Fruit fly (Drosophila melanogaster) whole organism, embryonic: ENCODE measurements around the gene Prx4.
A peak's percentile ranks its signal among the peaks of the same experiment; 100 is the strongest.

Source experiments
- Abd-B ChIP-seq: fragments of 200-800 bp; sonication (Bioruptor generic); optimal IDR thresholded peaks from 2 replicates; lab custom pipeline; 2018; ENCODE audit warnings: missing biosample characterization, mild to moderate bottlenecking, missing genetic modification characterization, moderate library complexity
- Atf6 ChIP-seq: fragments of 200-800 bp; sonication (Bioruptor generic); IDR thresholded peaks from 2 replicates; pipeline ENCODE4 v1.3.6; 2022; ENCODE audit warnings: missing biosample characterization, missing genetic modification characterization
- B-H1 ChIP-seq: fragments of 200-800 bp; sonication (Bioruptor generic); IDR thresholded peaks from 3 replicates; pipeline ENCODE4 v1.3.6; 2022; ENCODE audit warnings: missing biosample characterization, missing genetic modification characterization
- C15 ChIP-seq: fragments of 200-800 bp; sonication (Bioruptor generic); IDR thresholded peaks from 3 replicates; pipeline ENCODE4 v1.3.6; 2022; ENCODE audit warnings: missing biosample characterization, missing genetic modification characterization
- CG10462 ChIP-seq: fragments of 200-800 bp; sonication (Bioruptor generic); optimal IDR thresholded peaks from 2 replicates; lab custom pipeline; 2016; ENCODE audit warnings: missing biosample characterization, missing genetic modification characterization
- CG10959 ChIP-seq: fragments of 200-800 bp; sonication (Bioruptor generic); IDR thresholded peaks from 2 replicates; pipeline ENCODE4 v1.3.6; 2022; ENCODE audit warnings: missing biosample characterization, missing genetic modification characterization
- CG11504 ChIP-seq: fragments of 200-800 bp; sonication (Bioruptor generic); optimal IDR thresholded peaks from 3 replicates; lab custom pipeline; 2019; ENCODE audit warnings: missing biosample characterization, mild to moderate bottlenecking, missing genetic modification characterization, moderate library complexity
- CG12391 ChIP-seq: fragments of 200-800 bp; sonication (Bioruptor generic); optimal IDR thresholded peaks from 3 replicates; lab custom pipeline; 2018; ENCODE audit warnings: missing biosample characterization, mild to moderate bottlenecking, missing genetic modification characterization, moderate library complexity
- CG12769 ChIP-seq: fragments of 200-800 bp; sonication (Bioruptor generic); optimal IDR thresholded peaks from 2 replicates; lab custom pipeline; 2019; ENCODE audit warnings: missing biosample characterization, mild to moderate bottlenecking, missing genetic modification characterization, moderate library complexity
- CG13894 ChIP-seq: fragments of 200-800 bp; sonication (Bioruptor generic); optimal IDR thresholded peaks from 3 replicates; lab custom pipeline; 2018; ENCODE audit warnings: missing biosample characterization, mild to moderate bottlenecking, missing genetic modification characterization, moderate library complexity
- CG14014 ChIP-seq: fragments of 200-800 bp; sonication (Bioruptor generic); IDR thresholded peaks from 2 replicates; pipeline ENCODE4 v1.3.6; 2022; ENCODE audit warnings: missing biosample characterization, missing genetic modification characterization
- CG14050 ChIP-seq: fragments of 200-800 bp; sonication (Bioruptor generic); IDR thresholded peaks from 3 replicates; pipeline ENCODE4 v1.3.6; 2022; ENCODE audit warnings: missing biosample characterization, missing genetic modification characterization
- CG14441 ChIP-seq: fragments of 200-800 bp; sonication (Bioruptor generic); IDR thresholded peaks from 2 replicates; pipeline ENCODE4 v1.3.6; 2022; ENCODE audit warnings: missing biosample characterization, missing genetic modification characterization
- CG15479 ChIP-seq: fragments of 200-800 bp; sonication (Bioruptor generic); optimal IDR thresholded peaks from 3 replicates; lab custom pipeline; 2019; ENCODE audit warnings: missing biosample characterization, mild to moderate bottlenecking, missing genetic modification characterization, moderate library complexity
- CG15601 ChIP-seq: fragments of 200-800 bp; sonication (Bioruptor generic); optimal IDR thresholded peaks from 3 replicates; lab custom pipeline; 2019; ENCODE audit warnings: missing biosample characterization, mild to moderate bottlenecking, missing genetic modification characterization, moderate library complexity
- CG17186 ChIP-seq: fragments of 200-800 bp; sonication (Bioruptor generic); optimal IDR thresholded peaks from 3 replicates; lab custom pipeline; 2017; ENCODE audit warnings: missing biosample characterization, missing genetic modification reagents, missing genetic modification characterization
- CG17359 ChIP-seq: fragments of 200-800 bp; sonication (Bioruptor generic); optimal IDR thresholded peaks from 3 replicates; lab custom pipeline; 2018; ENCODE audit warnings: missing biosample characterization, mild to moderate bottlenecking, missing genetic modification characterization, moderate library complexity
- CG2202 ChIP-seq: fragments of 200-800 bp; sonication (Bioruptor generic); optimal IDR thresholded peaks from 2 replicates; lab custom pipeline; 2018; ENCODE audit warnings: missing biosample characterization, mild to moderate bottlenecking, missing genetic modification characterization
- CG30431 ChIP-seq: fragments of 200-800 bp; sonication (Bioruptor generic); optimal IDR thresholded peaks from 2 replicates; lab custom pipeline; 2017; ENCODE audit warnings: missing biosample characterization, missing genetic modification characterization
- CG43689 ChIP-seq: fragments of 200-800 bp; sonication (Bioruptor generic); IDR thresholded peaks from 2 replicates; pipeline ENCODE4 v1.3.6; 2022; ENCODE audit warnings: missing biosample characterization, missing genetic modification characterization
- CG8359 ChIP-seq: fragments of 200-800 bp; sonication (Bioruptor generic); optimal IDR thresholded peaks from 2 replicates; lab custom pipeline; 2017; ENCODE audit warnings: missing biosample characterization, mild to moderate bottlenecking, missing genetic modification characterization, borderline replicate concordance
- CkIIα-i1 ChIP-seq: fragments of 200-800 bp; sonication (Bioruptor generic); IDR thresholded peaks from 2 replicates; pipeline ENCODE4 v1.3.6; 2022; ENCODE audit warnings: missing biosample characterization, missing genetic modification characterization
- Ets97D ChIP-seq: fragments of 200-800 bp; sonication (Bioruptor generic); optimal IDR thresholded peaks from 3 replicates; lab custom pipeline; 2016; ENCODE audit warnings: missing biosample characterization, missing genetic modification characterization
- HLH3B ChIP-seq: fragments of 200-800 bp; sonication (Bioruptor generic); IDR thresholded peaks from 2 replicates; pipeline ENCODE4 v1.3.6; 2022; ENCODE audit warnings: missing biosample characterization, missing genetic modification characterization
- Lpt ChIP-seq: fragments of >200 bp; optimal IDR thresholded peaks from 2 replicates; lab custom pipeline; 2018; ENCODE audit warnings: missing biosample characterization, missing genetic modification characterization
- Nf-YB ChIP-seq: fragments of 200-800 bp; sonication (Bioruptor generic); optimal IDR thresholded peaks from 3 replicates; lab custom pipeline; 2019; ENCODE audit warnings: missing biosample characterization, mild to moderate bottlenecking, missing genetic modification characterization, moderate library complexity
- Ravus ChIP-seq: fragments of 200-800 bp; sonication (Bioruptor generic); IDR thresholded peaks from 2 replicates; pipeline ENCODE4 v1.3.6; 2022; ENCODE audit warnings: missing biosample characterization, missing genetic modification characterization
- Side ChIP-seq: fragments of 200-800 bp; sonication (Bioruptor generic); optimal IDR thresholded peaks from 2 replicates; lab custom pipeline; 2016; ENCODE audit warnings: missing biosample characterization, missing genetic modification characterization
- Sin3A ChIP-seq: fragments of >200 bp; optimal IDR thresholded peaks from 2 replicates; lab custom pipeline; 2018
- Sox100B ChIP-seq: fragments of 200-800 bp; sonication (Bioruptor generic); optimal IDR thresholded peaks from 3 replicates; lab custom pipeline; 2018; ENCODE audit warnings: missing biosample characterization, mild to moderate bottlenecking, missing genetic modification characterization
- Sry-δ ChIP-seq: fragments of 200-800 bp; sonication (Bioruptor generic); optimal IDR thresholded peaks from 2 replicates; lab custom pipeline; 2016; ENCODE audit warnings: missing biosample characterization, missing genetic modification characterization
- Xbp1 ChIP-seq: fragments of 200-800 bp; sonication (Bioruptor generic); optimal IDR thresholded peaks from 3 replicates; lab custom pipeline; 2016; ENCODE audit warnings: missing biosample characterization, mild to moderate bottlenecking, missing genetic modification characterization
- amos ChIP-seq: fragments of 200-800 bp; sonication (Bioruptor generic); IDR thresholded peaks from 2 replicates; pipeline ENCODE4 v1.3.6; 2022; ENCODE audit warnings: missing biosample characterization, missing genetic modification characterization; ENCODE audit not compliant: partially characterized antibody
- ase ChIP-seq: fragments of 200-800 bp; sonication (Bioruptor generic); IDR thresholded peaks from 3 replicates; pipeline ENCODE4 v1.3.6; 2022; ENCODE audit warnings: missing biosample characterization, missing genetic modification characterization
- br ChIP-seq: fragments of >200 bp; optimal IDR thresholded peaks from 2 replicates; lab custom pipeline; 2017
- ci ChIP-seq: fragments of 200-800 bp; sonication (Bioruptor generic); IDR thresholded peaks from 3 replicates; pipeline ENCODE4 v1.3.6; 2022; ENCODE audit warnings: missing biosample characterization, missing genetic modification characterization
- disco-r ChIP-seq: fragments of 200-800 bp; sonication (Bioruptor generic); optimal IDR thresholded peaks from 2 replicates; lab custom pipeline; 2016; ENCODE audit warnings: missing biosample characterization, missing genetic modification characterization
- esg ChIP-seq: fragments of 200-800 bp; sonication (Bioruptor generic); conservative IDR thresholded peaks from 2 replicates; pipeline ENCODE4 v1.3.6; 2022; ENCODE audit warnings: missing biosample characterization, missing genetic modification characterization
- fru ChIP-seq: fragments of >200 bp; optimal IDR thresholded peaks from 2 replicates; lab custom pipeline; 2017
- gce ChIP-seq: fragments of 200-800 bp; sonication (Bioruptor generic); IDR thresholded peaks from 3 replicates; pipeline ENCODE4 v1.3.6; 2022; ENCODE audit warnings: missing biosample characterization, missing genetic modification characterization
- oc ChIP-seq: fragments of 200-800 bp; sonication (Bioruptor generic); optimal IDR thresholded peaks from 2 replicates; lab custom pipeline; 2018; ENCODE audit warnings: missing biosample characterization, mild to moderate bottlenecking, missing genetic modification characterization, moderate library complexity
- org-1 ChIP-seq: fragments of 200-800 bp; sonication (Bioruptor generic); optimal IDR thresholded peaks from 2 replicates; lab custom pipeline; 2017; ENCODE audit warnings: missing biosample characterization, missing genetic modification characterization
- pfk ChIP-seq: fragments of 200-800 bp; sonication (Bioruptor generic); optimal IDR thresholded peaks from 2 replicates; lab custom pipeline; 2018; ENCODE audit warnings: missing biosample characterization, mild to moderate bottlenecking, missing genetic modification characterization, moderate library complexity
- phol ChIP-seq: fragments of 200-800 bp; sonication (Bioruptor generic); optimal IDR thresholded peaks from 3 replicates; lab custom pipeline; 2018; ENCODE audit warnings: missing biosample characterization, mild to moderate bottlenecking, missing genetic modification characterization, moderate library complexity
- pzg ChIP-seq: fragments of 200-800 bp; sonication (Bioruptor generic); optimal IDR thresholded peaks from 3 replicates; lab custom pipeline; 2018; ENCODE audit warnings: missing biosample characterization, mild to moderate bottlenecking, missing genetic modification characterization, moderate library complexity
- tio ChIP-seq: fragments of 200-800 bp; sonication (Bioruptor generic); optimal IDR thresholded peaks from 2 replicates; lab custom pipeline; 2017; ENCODE audit warnings: missing biosample characterization, missing genetic modification characterization, inconsistent platforms
- vfl ChIP-seq: fragments of 200-800 bp; sonication (Bioruptor generic); optimal IDR thresholded peaks from 2 replicates; lab custom pipeline; 2016; ENCODE audit warnings: missing biosample characterization, missing genetic modification characterization
- zen ChIP-seq: fragments of 200-800 bp; sonication (Bioruptor generic); optimal IDR thresholded peaks from 3 replicates; lab custom pipeline; 2018; ENCODE audit warnings: missing biosample characterization, mild to moderate bottlenecking, missing genetic modification characterization, moderate library complexity
- zf30C ChIP-seq: fragments of 200-800 bp; sonication (Bioruptor generic); optimal IDR thresholded peaks from 3 replicates; lab custom pipeline; 2018; ENCODE audit warnings: missing biosample characterization, mild to moderate bottlenecking, missing genetic modification characterization
- zfh2 ChIP-seq: fragments of 200-800 bp; sonication (Bioruptor generic); optimal IDR thresholded peaks from 2 replicates; lab custom pipeline; 2016; ENCODE audit warnings: missing biosample characterization, missing genetic modification characterization

The Prx4 gene

dm6 chr3L:3046325-3047156 lies 4.4 kb downstream of the Prx4 start, which contains the start of the genes scramb2 and Sk2 (continued):
- TF ChIP-seq org-1 (GFP tag; lab: Kevin White, UChicago) (peak; percentile 92), CG14441 (GFP tag; lab: Robert Waterston, UW) (peak; percentile 93), fru (lab: Kevin White, UChicago) (no peak), CG17359 (peak; percentile 96), amos (GFP tag; lab: Robert Waterston, UW) (no peak), br (lab: Kevin White, UChicago) (no peak), esg (GFP tag; lab: Robert Waterston, UW) (peak; percentile 92), CG10959 (GFP tag; lab: Robert Waterston, UW) (peak; percentile 89), disco-r (peak; percentile 67), ci (GFP tag; lab: Robert Waterston, UW) (peak; percentile 97), tio (peak; percentile 90), phol (tag; lab: Kevin White, UChicago) (peak; percentile 93), Nf-YB (GFP tag; lab: Kevin White, UChicago) (peak; percentile 84), CG30431 (GFP tag; lab: Kevin White, UChicago) (peak; percentile 94), CG13894 (peak; percentile 85), pfk (GFP tag; lab: Kevin White, UChicago) (peak; percentile 48), CG14050 (GFP tag; lab: Robert Waterston, UW) (peak; percentile 91), Atf6 (GFP tag; lab: Robert Waterston, UW) (peak; percentile 92), CkIIα-i1 (peak; percentile 77), C15 (GFP tag; lab: Robert Waterston, UW) (peak; percentile 89), oc (tag; lab: Kevin White, UChicago) (peak; percentile 92), vfl (GFP tag; lab: Kevin White, UChicago) (peak; percentile 70), Sox100B (GFP tag; lab: Kevin White, UChicago) (peak; percentile 94), CG43689 (GFP tag; lab: Robert Waterston, UW) (peak; percentile 77), zen (tag; lab: Kevin White, UChicago) (peak; percentile 86), CG15479 (GFP tag; lab: Kevin White, UChicago) (no peak), pzg (GFP tag; lab: Kevin White, UChicago) (peak; percentile 73), CG11504 (tag; lab: Kevin White, UChicago) (peak; percentile 95), ase (GFP tag; lab: Robert Waterston, UW) (peak; percentile 95), Side (GFP tag; lab: Kevin White, UChicago) (peak; percentile 79), Ets97D (GFP tag; lab: Kevin White, UChicago) (peak; percentile 60), Abd-B (GFP tag; lab: Kevin White, UChicago) (peak; percentile 89), CG12391 (tag; lab: Kevin White, UChicago) (peak; percentile 93), CG10462 (peak; percentile 87), zfh2 (GFP tag; lab: Kevin White, UChicago) (peak; percentile 79), CG17186 (GFP tag; lab: Kevin White, UChicago) (peak; percentile 50), CG8359 (GFP tag; lab: Kevin White, UChicago) (peak; percentile 85), CG2202 (peak; percentile 87), CG12769 (tag; lab: Kevin White, UChicago) (peak; percentile 96), zf30C (GFP tag; lab: Kevin White, UChicago) (peak; percentile 55), Lpt (GFP tag; lab: Kevin White, UChicago) (no peak), CG15601 (peak; percentile 88), HLH3B (peak; percentile 95), Xbp1 (GFP tag; lab: Kevin White, UChicago) (peak; percentile 95), CG14014 (GFP tag; lab: Robert Waterston, UW) (peak; percentile 95), gce (peak; percentile 92), Sry-δ (peak; percentile 43), Ravus (GFP tag; lab: Robert Waterston, UW) (peak; percentile 86), Sin3A (lab: Kevin White, UChicago) (peak; percentile 95), B-H1 (peak; percentile 91)
